Worm (Caenorhabditis elegans): ENCODE data around the gene Y12A6A.1.

The Y12A6A.1 gene

ce11 chrX:13603826-13604225, 17.7 kb downstream of the Y12A6A.1 start, which contains the start of gene F54B11.8:
TSS of gene F54B11.8 (minus strand) at chrX:13603926.
- no peak for TF ChIP-seq fkh-10 (GFP tag; optimal IDR thresholded peaks at IDR 0.05)
- no peak for TF ChIP-seq nhr-11 (tag; optimal IDR thresholded peaks at IDR 0.05)
- no peak for TF ChIP-seq jun-1 (tag; optimal IDR thresholded peaks at IDR 0.05)
- TF ChIP-seq ceh-9 (tag; optimal IDR thresholded peaks at IDR 0.05) = no peak
- TF ChIP-seq pqm-1 (tag; optimal IDR thresholded peaks at IDR 0.05) = no peak

DNA sequence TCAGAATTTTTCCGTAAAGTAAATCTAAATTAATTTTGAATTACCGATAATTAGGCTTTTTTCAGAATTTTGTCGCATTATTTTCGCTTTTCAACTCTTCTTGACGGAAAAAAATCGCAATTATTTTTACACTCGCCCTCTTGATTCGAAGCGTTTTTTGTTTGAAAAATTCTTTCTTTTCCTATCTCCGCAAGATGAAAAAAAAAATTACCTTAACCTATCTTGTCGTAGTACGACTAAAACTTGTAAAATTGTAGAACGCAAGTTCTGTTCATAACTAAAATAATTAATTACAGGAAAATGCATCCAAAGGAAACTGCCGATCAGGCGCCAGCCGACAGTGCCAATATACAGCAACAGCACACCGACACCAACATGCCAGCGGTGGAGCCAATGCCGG, 21.4 kb downstream of the Y12A6A.1 start, which contains the start of gene F54B11.7:
Gene F54B11.7 (plus strand): TSS at position 301 of the 400 bp plus-strand sequence.
- no peak for TF ChIP-seq snpc-4 (tag; optimal IDR thresholded peaks at IDR 0.05)
- TF ChIP-seq aly-2 (tag; optimal IDR thresholded peaks at IDR 0.05) = no peak
- no peak for TF ChIP-seq nhr-43 (tag; optimal IDR thresholded peaks at IDR 0.05; ENCODE audit: poor library complexity, severe bottlenecking)
- no peak for TF ChIP-seq mml-1 (tag; optimal IDR thresholded peaks at IDR 0.05)
- no peak for TF ChIP-seq nhr-25 (tag; optimal IDR thresholded peaks at IDR 0.05)
- no peak for TF ChIP-seq nhr-12 (tag; optimal IDR thresholded peaks at IDR 0.05)
- TF ChIP-seq sea-2 (GFP tag; optimal IDR thresholded peaks at IDR 0.05) = no peak

- peak; percentile 27 for TF ChIP-seq fkh-10 (GFP tag; optimal IDR thresholded peaks at IDR 0.05)
- TF ChIP-seq hmg-11 (tag; optimal IDR thresholded peaks at IDR 0.05) = peak; percentile 24
- peak; percentile 35 for TF ChIP-seq nhr-11 (tag; optimal IDR thresholded peaks at IDR 0.05)
- TF ChIP-seq nhr-237 (tag; optimal IDR thresholded peaks at IDR 0.05) = no peak
- TF ChIP-seq mdl-1 (tag; optimal IDR thresholded peaks at IDR 0.05) = no peak
- TF ChIP-seq nfya-1 (tag; optimal IDR thresholded peaks at IDR 0.05; ENCODE audit: insufficient read depth) = peak; percentile 68
- TF ChIP-seq nhr-28 (tag; optimal IDR thresholded peaks at IDR 0.05) = no peak
- no peak for TF ChIP-seq elt-1 (tag; optimal IDR thresholded peaks at IDR 0.05)
- no peak for TF ChIP-seq skn-1 (tag; optimal IDR thresholded peaks at IDR 0.05)
- no peak for TF ChIP-seq ZK546.5 (tag; optimal IDR thresholded peaks at IDR 0.05)
- TF ChIP-seq lin-15B (tag; optimal IDR thresholded peaks at IDR 0.05) = peak; percentile 42
- TF ChIP-seq snpc-4 (tag; optimal IDR thresholded peaks at IDR 0.05) = peak; percentile 27
- no peak for TF ChIP-seq sea-2 (GFP tag; optimal IDR thresholded peaks at IDR 0.05)
- peak; percentile 68 for TF ChIP-seq pha-4 (tag; optimal IDR thresholded peaks at IDR 0.05)
- TF ChIP-seq nhr-76 (tag; optimal IDR thresholded peaks at IDR 0.05) = no peak
- TF ChIP-seq elt-2 (tag; optimal IDR thresholded peaks at IDR 0.05) = peak; percentile 51
- TF ChIP-seq aly-2 (tag; optimal IDR thresholded peaks at IDR 0.05) = no peak
- TF ChIP-seq lin-39 (tag; optimal IDR thresholded peaks at IDR 0.05) = peak; percentile 60
- no peak for TF ChIP-seq daf-12 (tag; optimal IDR thresholded peaks at IDR 0.05)
- TF ChIP-seq pqm-1 (tag; optimal IDR thresholded peaks at IDR 0.05) = peak; percentile 38
These were observed 23.5 kb downstream of the Y12A6A.1 start, which contains the start of gene bra-1 for ce11 chrX:13598021-13598499. TSS of gene bra-1 (plus strand) at chrX:13598449.

- TF ChIP-seq ztf-11 (tag; optimal IDR thresholded peaks at IDR 0.05) (no peak), nhr-12 (tag; optimal IDR thresholded peaks at IDR 0.05) (no peak), jun-1 (tag; optimal IDR thresholded peaks at IDR 0.05) (no peak), zag-1 (tag; optimal IDR thresholded peaks at IDR 0.05) (no peak), elt-2 (tag; optimal IDR thresholded peaks at IDR 0.05) (peak; percentile 65), fkh-2 (tag; optimal IDR thresholded peaks at IDR 0.05) (no peak), fkh-10 (GFP tag; optimal IDR thresholded peaks at IDR 0.05) (no peak), ceh-82 (tag; optimal IDR thresholded peaks at IDR 0.05) (no peak), nhr-67 (tag; optimal IDR thresholded peaks at IDR 0.05) (no peak), ama-1 (optimal IDR thresholded peaks at IDR 0.05) (no peak), nhr-23 (tag; optimal IDR thresholded peaks at IDR 0.05) (peak; percentile 7), unc-62 (GFP tag; optimal IDR thresholded peaks at IDR 0.05) (no peak), egl-5 (tag; optimal IDR thresholded peaks at IDR 0.05) (no peak), lsy-12 (tag; optimal IDR thresholded peaks at IDR 0.05) (no peak), pqm-1 (tag; optimal IDR thresholded peaks at IDR 0.05) (peak; percentile 52), snpc-4 (tag; optimal IDR thresholded peaks at IDR 0.05) (peak; percentile 47), nhr-76 (tag; optimal IDR thresholded peaks at IDR 0.05) (no peak), elt-1 (tag; optimal IDR thresholded peaks at IDR 0.05) (no peak), mml-1 (tag; optimal IDR thresholded peaks at IDR 0.05) (no peak), ztf-4 (tag; optimal IDR thresholded peaks at IDR 0.05) (no peak), sea-2 (GFP tag; optimal IDR thresholded peaks at IDR 0.05) (no peak), tbx-2 (tag; optimal IDR thresholded peaks at IDR 0.05) (no peak), hmg-11 (tag; optimal IDR thresholded peaks at IDR 0.05) (peak; percentile 76), ceh-9 (tag; optimal IDR thresholded peaks at IDR 0.05) (no peak), nhr-237 (tag; optimal IDR thresholded peaks at IDR 0.05) (no peak), elt-3 (tag; optimal IDR thresholded peaks at IDR 0.05) (no peak), eor-1 (tag; optimal IDR thresholded peaks at IDR 0.05) (no peak), ceh-16 (tag; optimal IDR thresholded peaks at IDR 0.05) (no peak), nhr-28 (tag; optimal IDR thresholded peaks at IDR 0.05) (no peak), egl-27 (tag; optimal IDR thresholded peaks at IDR 0.05) (no peak), nfya-1 (tag; optimal IDR thresholded peaks at IDR 0.05; ENCODE audit: insufficient read depth) (peak; percentile 60), pha-4 (tag; optimal IDR thresholded peaks at IDR 0.05) (peak; percentile 66), lin-15B (tag; optimal IDR thresholded peaks at IDR 0.05) (peak; percentile 49), nhr-11 (tag; optimal IDR thresholded peaks at IDR 0.05) (no peak), aly-2 (tag; optimal IDR thresholded peaks at IDR 0.05) (no peak), mdl-1 (tag; optimal IDR thresholded peaks at IDR 0.05) (no peak), nhr-25 (tag; optimal IDR thresholded peaks at IDR 0.05) (peak; percentile 20)
These were observed 25.3 kb downstream of the Y12A6A.1 start, which contains the start of gene F54B11.5 for ce11 chrX:13596003-13596767. TSS of gene F54B11.5 (minus strand) at chrX:13596068.
